Worm (Caenorhabditis elegans): Measurements from ENCODE around the gene Y17D7C.6.

DNA sequence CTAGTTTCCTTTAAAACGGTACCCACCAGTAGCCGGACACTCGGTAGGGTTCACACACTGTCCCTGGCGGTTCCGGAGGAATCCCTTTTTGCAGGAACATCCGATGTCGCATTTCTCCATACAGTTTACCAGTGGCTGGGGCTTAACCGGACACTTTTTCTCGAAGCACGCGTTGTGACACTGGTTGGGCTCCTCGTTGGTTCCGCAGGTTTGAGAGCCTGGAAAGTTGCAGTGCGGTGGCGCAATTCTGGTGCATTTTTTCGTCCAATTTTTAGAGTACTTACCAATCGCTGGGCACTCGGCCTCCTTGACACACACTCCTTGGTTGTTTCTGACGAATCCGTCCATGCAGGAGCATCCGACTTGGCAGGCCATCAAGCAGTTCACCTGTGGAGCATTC lies 47.3 kb upstream of the Y17D7C.6 start:
- no peak for TF ChIP-seq sdc-2 (tag; optimal IDR thresholded peaks at IDR 0.05)
- TF ChIP-seq eyg-1 (tag; optimal IDR thresholded peaks at IDR 0.05), result no peak
- no peak for TF ChIP-seq pqm-1 (tag; optimal IDR thresholded peaks at IDR 0.05)

Data from whole organism, late embryonic.